Fruit fly (Drosophila melanogaster): ENCODE results near the gene Sgt.
A peak's percentile ranks its signal among the peaks of the same experiment; 100 is the strongest.

Gene Sgt

dm6 chr2L:17477710-17478109, 6.3 kb downstream of the Sgt start, which contains the start of gene cass (continued):
- TF ChIP-seq Ssrp (tag; optimal IDR thresholded peaks at IDR 0.05) (no peak), prd (optimal IDR thresholded peaks at IDR 0.05) (no peak), prd (GFP tag; IDR thresholded peaks at IDR 0.05) (no peak), CG16813 (GFP tag; IDR thresholded peaks at IDR 0.05; ENCODE audit: partially characterized antibody) (peak; percentile 94), CG2129 (GFP tag; IDR thresholded peaks at IDR 0.05; ENCODE audit: partially characterized antibody) (peak; percentile 83), Ada2b (GFP tag; IDR thresholded peaks at IDR 0.05) (no peak), sr (GFP tag; IDR thresholded peaks at IDR 0.05) (no peak), CG14860 (GFP tag; IDR thresholded peaks at IDR 0.05; ENCODE audit: partially characterized antibody) (peak; percentile 84), bbx (GFP tag; IDR thresholded peaks at IDR 0.05; ENCODE audit: partially characterized antibody) (peak; percentile 93), Sox102F (GFP tag; optimal IDR thresholded peaks at IDR 0.05) (no peak), fd64A (GFP tag; optimal IDR thresholded peaks at IDR 0.05) (no peak), sqz (GFP tag; optimal IDR thresholded peaks at IDR 0.05) (peak; percentile 67), CG6272 (GFP tag; IDR thresholded peaks at IDR 0.05) (no peak), Drgx (GFP tag; IDR thresholded peaks at IDR 0.05) (no peak), CG5953 (GFP tag; IDR thresholded peaks at IDR 0.05) (no peak), CG1024 (GFP tag; IDR thresholded peaks at IDR 0.05) (no peak), zen2 (GFP tag; IDR thresholded peaks at IDR 0.05; ENCODE audit: partially characterized antibody) (peak; percentile 84), otp (GFP tag; IDR thresholded peaks at IDR 0.05) (no peak), CG2889 (GFP tag; IDR thresholded peaks at IDR 0.05) (no peak), CG8478 (optimal IDR thresholded peaks at IDR 0.05) (no peak), tap (tag; optimal IDR thresholded peaks at IDR 0.05) (no peak), fu2 (GFP tag; optimal IDR thresholded peaks at IDR 0.05) (no peak), kah (GFP tag; optimal IDR thresholded peaks at IDR 0.05) (no peak), inv (GFP tag; IDR thresholded peaks at IDR 0.05; ENCODE audit: partially characterized antibody) (peak; percentile 85), Mrtf (GFP tag; IDR thresholded peaks at IDR 0.05) (no peak), Hand (GFP tag; optimal IDR thresholded peaks at IDR 0.05) (no peak), Hsf (GFP tag; optimal IDR thresholded peaks at IDR 0.05) (no peak), CG8089 (GFP tag; optimal IDR thresholded peaks at IDR 0.05) (no peak), Myb (GFP tag; optimal IDR thresholded peaks at IDR 0.05) (peak; percentile 88), CG11560 (tag; IDR thresholded peaks at IDR 0.05) (no peak), CG10543 (GFP tag; optimal IDR thresholded peaks at IDR 0.05) (no peak), Jarid2 (GFP tag; optimal IDR thresholded peaks at IDR 0.05) (no peak), Lim3 (GFP tag; IDR thresholded peaks at IDR 0.05) (no peak), NK7.1 (GFP tag; optimal IDR thresholded peaks at IDR 0.05) (no peak), schlank (tag; optimal IDR thresholded peaks at IDR 0.05) (no peak), sug (tag; optimal IDR thresholded peaks at IDR 0.05) (no peak), Sry-δ (GFP tag; optimal IDR thresholded peaks at IDR 0.05) (peak; percentile 86), mam (GFP tag; optimal IDR thresholded peaks at IDR 0.05) (no peak), twi (tag; optimal IDR thresholded peaks at IDR 0.05) (no peak), Xbp1 (GFP tag; optimal IDR thresholded peaks at IDR 0.05) (no peak), BtbVII (GFP tag; optimal IDR thresholded peaks at IDR 0.05) (no peak), CG7963 (GFP tag; IDR thresholded peaks at IDR 0.05; ENCODE audit: partially characterized antibody) (peak; percentile 92), CG17912 (GFP tag; optimal IDR thresholded peaks at IDR 0.05) (no peak), CG2712 (tag; optimal IDR thresholded peaks at IDR 0.05) (peak; percentile 59), Hmx (GFP tag; optimal IDR thresholded peaks at IDR 0.05) (no peak), lbe (GFP tag; optimal IDR thresholded peaks at IDR 0.05) (no peak), Neu2 (GFP tag; optimal IDR thresholded peaks at IDR 0.05; ENCODE audit: borderline replicate concordance) (no peak), CG7372 (GFP tag; IDR thresholded peaks at IDR 0.05) (no peak), D (optimal IDR thresholded peaks at IDR 0.05) (no peak), D (GFP tag; optimal IDR thresholded peaks at IDR 0.05) (no peak), CG4424 (GFP tag; optimal IDR thresholded peaks at IDR 0.05) (no peak), CG4360 (GFP tag; IDR thresholded peaks at IDR 0.05) (no peak), CG3847 (GFP tag; IDR thresholded peaks at IDR 0.05) (no peak; the same call in 1 of the 2 replicates)
